Fruit fly (Drosophila melanogaster): ENCODE data around the gene fz2.

Gene fz2

DNA sequence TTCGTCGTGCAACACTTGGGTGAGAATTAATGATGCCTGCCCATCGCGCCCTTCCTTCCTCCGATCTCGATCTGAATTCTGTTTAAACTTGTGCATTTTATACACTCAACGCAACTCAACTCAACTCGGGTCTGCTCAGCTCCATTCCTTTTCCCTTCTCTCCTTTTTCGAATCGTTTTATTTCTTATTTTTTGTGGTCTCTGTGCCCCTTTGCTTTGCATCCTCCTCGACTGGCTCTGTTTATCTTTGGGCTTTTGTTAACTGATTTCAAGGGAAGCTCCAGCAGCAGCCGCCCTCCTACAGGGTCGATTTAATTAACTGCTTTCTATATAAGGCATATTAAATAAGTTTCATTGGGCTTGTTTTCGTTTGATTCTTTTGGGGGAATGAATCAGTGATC lies 71.4 kb downstream of the fz2 start:
- TF ChIP-seq z (GFP tag; IDR thresholded peaks at IDR 0.05) (0 out of 3 replicates have a peak, but pooled peaks have one; percentile 44), Fer2 (tag; optimal IDR thresholded peaks at IDR 0.05) (no peak), ab (GFP tag; optimal IDR thresholded peaks at IDR 0.05) (no peak), CG14965 (GFP tag; optimal IDR thresholded peaks at IDR 0.05; ENCODE audit: borderline replicate concordance) (no peak), PHDP (tag; optimal IDR thresholded peaks at IDR 0.05) (no peak)

DNA sequence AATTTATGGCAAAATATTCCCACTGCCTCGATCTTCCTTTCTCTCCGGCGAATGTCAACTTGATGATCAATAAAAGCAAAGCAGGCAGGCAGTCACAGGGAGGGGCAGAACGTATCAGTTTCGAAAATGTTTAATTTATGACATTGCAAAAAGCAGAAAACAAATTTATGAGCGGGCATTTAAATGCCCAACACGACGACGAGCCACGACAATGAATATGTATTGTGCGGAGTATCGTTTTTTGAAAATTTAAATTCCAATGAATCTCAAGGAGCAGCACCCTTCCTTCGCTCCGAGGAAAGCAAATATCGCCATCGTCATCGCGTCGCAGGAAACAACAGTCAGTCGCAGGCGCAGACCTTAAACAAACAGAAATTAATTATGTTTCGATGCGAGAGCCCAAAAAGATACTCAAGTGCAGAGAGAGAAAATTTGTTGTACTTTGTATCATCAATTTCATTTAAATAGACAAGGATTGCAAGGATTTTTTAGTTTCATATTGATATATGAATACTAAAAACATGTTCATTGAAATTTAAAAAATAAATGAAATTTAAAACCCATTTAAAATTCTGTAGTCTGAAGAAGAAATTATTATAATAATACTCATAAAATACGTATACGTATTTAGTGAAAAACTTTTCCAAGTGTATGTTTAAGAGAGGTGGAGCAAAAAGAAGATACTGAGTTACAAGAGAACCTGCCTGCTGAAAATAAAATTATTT lies 72.4 kb downstream of the fz2 start:
- TF ChIP-seq CG2199 (GFP tag; IDR thresholded peaks at IDR 0.05), result peak; percentile 75; the same call in 2 of the 3 replicates
- no peak for TF ChIP-seq br (optimal IDR thresholded peaks at IDR 0.05)
- peak; percentile 83 for TF ChIP-seq D19A (tag; optimal IDR thresholded peaks at IDR 0.05)
- TF ChIP-seq CG14710 (tag; optimal IDR thresholded peaks at IDR 0.05), result peak; percentile 90
- peak; percentile 68 for TF ChIP-seq Sox102F (GFP tag; optimal IDR thresholded peaks at IDR 0.05)
- peak; percentile 91 for TF ChIP-seq zf30C (GFP tag; optimal IDR thresholded peaks at IDR 0.05)
- no peak for TF ChIP-seq CG13624 (GFP tag; optimal IDR thresholded peaks at IDR 0.05)
- no peak for TF ChIP-seq CTCF (GFP tag; optimal IDR thresholded peaks at IDR 0.05)
- peak; percentile 75 for TF ChIP-seq CG8388 (GFP tag; optimal IDR thresholded peaks at IDR 0.05)
- 0 out of 3 replicates have a peak, but pooled peaks have one; percentile 15 for TF ChIP-seq CG34422 (GFP tag; IDR thresholded peaks at IDR 0.05)
- TF ChIP-seq vvl (GFP tag; IDR thresholded peaks at IDR 0.05), result peak; percentile 56
- TF ChIP-seq CG1529 (GFP tag; optimal IDR thresholded peaks at IDR 0.05), result peak; percentile 17
- TF ChIP-seq Ssrp (tag; optimal IDR thresholded peaks at IDR 0.05), result peak; percentile 64
- TF ChIP-seq caup (GFP tag; optimal IDR thresholded peaks at IDR 0.05; ENCODE audit: severe bottlenecking), result no peak
- peak; percentile 24 for TF ChIP-seq CG2875 (GFP tag; optimal IDR thresholded peaks at IDR 0.05)
- peak; percentile 14 for TF ChIP-seq org-1 (GFP tag; optimal IDR thresholded peaks at IDR 0.05)
- no peak for TF ChIP-seq dimm (GFP tag; IDR thresholded peaks at IDR 0.05)
- TF ChIP-seq CG10147 (GFP tag; optimal IDR thresholded peaks at IDR 0.05), result peak; percentile 27
- TF ChIP-seq Nf-YC (tag; optimal IDR thresholded peaks at IDR 0.05), result peak; percentile 7
- no peak for TF ChIP-seq CG12071 (GFP tag; optimal IDR thresholded peaks at IDR 0.05)
- peak; percentile 31; the same call in 2 of the 3 replicates for TF ChIP-seq croc (GFP tag; conservative IDR thresholded peaks at IDR 0.05)
- TF ChIP-seq hkb (optimal IDR thresholded peaks at IDR 0.05), result no peak
- 0 out of 2 replicates have a peak, but pooled peaks have one; percentile 29 for TF ChIP-seq hkb (GFP tag; IDR thresholded peaks at IDR 0.05)
- peak; percentile 43 for TF ChIP-seq CG15269 (tag; optimal IDR thresholded peaks at IDR 0.05)
- TF ChIP-seq CG6683 (GFP tag; optimal IDR thresholded peaks at IDR 0.05), result no peak
- TF ChIP-seq CG9437 (GFP tag; optimal IDR thresholded peaks at IDR 0.05), result peak; percentile 35
- TF ChIP-seq CG32532 (GFP tag; IDR thresholded peaks at IDR 0.05), result no peak
- TF ChIP-seq Hr78 (GFP tag; optimal IDR thresholded peaks at IDR 0.05), result peak in 1 of 2 experiments; percentile 43
- peak; percentile 87 for TF ChIP-seq CG8924 (tag; optimal IDR thresholded peaks at IDR 0.05)
- peak; percentile 23 for TF ChIP-seq CG3281 (GFP tag; optimal IDR thresholded peaks at IDR 0.05)
- TF ChIP-seq dmrt99B (tag; optimal IDR thresholded peaks at IDR 0.05), result peak; percentile 76
- TF ChIP-seq CG16863 (GFP tag; optimal IDR thresholded peaks at IDR 0.05), result no peak
- TF ChIP-seq Fer2 (tag; optimal IDR thresholded peaks at IDR 0.05), result no peak
- no peak for TF ChIP-seq Optix (GFP tag; IDR thresholded peaks at IDR 0.05)
- peak; percentile 30; the same call in 1 of the 3 replicates for TF ChIP-seq tgo (GFP tag; IDR thresholded peaks at IDR 0.05)
- peak; percentile 81 for TF ChIP-seq CG33557 (GFP tag; optimal IDR thresholded peaks at IDR 0.05)
- TF ChIP-seq Nf-YB (GFP tag; optimal IDR thresholded peaks at IDR 0.05), result peak; percentile 54
- TF ChIP-seq PHDP (tag; optimal IDR thresholded peaks at IDR 0.05), result peak; percentile 64
- TF ChIP-seq CG8290 (GFP tag; optimal IDR thresholded peaks at IDR 0.05), result peak; percentile 10
- no peak for TF ChIP-seq CG8290 (tag; optimal IDR thresholded peaks at IDR 0.05)
- no peak for TF ChIP-seq CG43689 (GFP tag; IDR thresholded peaks at IDR 0.05)
- TF ChIP-seq MBD-R2 (GFP tag; IDR thresholded peaks at IDR 0.05), result no peak
- no peak for TF ChIP-seq crp (GFP tag; optimal IDR thresholded peaks at IDR 0.05)
- peak; percentile 25 for TF ChIP-seq cwo (GFP tag; optimal IDR thresholded peaks at IDR 0.05)
- TF ChIP-seq nom (GFP tag; optimal IDR thresholded peaks at IDR 0.05), result peak; percentile 47
